Fruit fly (Drosophila melanogaster): ENCODE results near the gene CG7333.
A peak's percentile ranks its signal among the peaks of the same experiment; 100 is the strongest.

CG7333 gene

DNA sequence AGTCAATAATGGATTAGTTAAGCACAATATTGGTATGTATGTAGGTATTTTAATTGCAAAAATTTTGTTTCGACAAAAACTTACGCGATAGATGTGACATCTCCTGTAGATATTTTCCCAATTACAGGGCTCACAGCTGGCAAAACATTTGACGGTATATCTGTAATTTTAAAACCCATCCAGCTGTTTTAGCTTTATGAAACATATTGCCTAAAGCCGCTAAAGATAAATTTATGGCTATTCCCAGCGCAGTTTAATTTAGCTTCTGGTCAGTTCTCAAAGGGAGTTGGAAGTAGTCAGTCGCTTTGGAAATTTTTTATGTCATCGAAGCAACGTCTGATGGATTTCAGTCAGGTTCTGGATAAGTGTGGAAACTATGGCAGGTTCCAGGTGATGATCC, at the start of gene CG7333:
TSS of gene CG7333 (plus strand) at position 301 of the 400 bp plus-strand sequence.
- no peak for TF ChIP-seq noc (tag; optimal IDR thresholded peaks at IDR 0.05)

DNA sequence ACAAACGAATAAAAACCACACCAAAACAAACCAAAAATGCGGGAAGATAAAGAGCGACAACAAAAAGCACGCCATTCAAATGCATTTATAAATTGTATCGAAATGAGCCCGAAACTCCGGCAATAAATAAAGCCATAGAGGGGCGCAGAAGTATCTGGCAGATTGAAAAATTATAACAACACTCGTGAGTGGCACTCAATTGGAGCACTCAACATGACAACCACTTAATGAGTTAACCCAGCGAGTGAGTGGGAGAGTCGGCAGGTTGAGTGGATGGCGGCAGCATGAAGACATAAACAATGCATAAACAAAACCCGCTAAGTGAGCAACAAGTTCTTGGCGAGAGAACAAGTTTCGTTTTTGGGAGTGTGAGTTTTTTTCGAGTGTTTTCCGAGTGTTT, 31.7 kb upstream of the CG7333 start:
- no peak for TF ChIP-seq noc (tag; optimal IDR thresholded peaks at IDR 0.05)

DNA sequence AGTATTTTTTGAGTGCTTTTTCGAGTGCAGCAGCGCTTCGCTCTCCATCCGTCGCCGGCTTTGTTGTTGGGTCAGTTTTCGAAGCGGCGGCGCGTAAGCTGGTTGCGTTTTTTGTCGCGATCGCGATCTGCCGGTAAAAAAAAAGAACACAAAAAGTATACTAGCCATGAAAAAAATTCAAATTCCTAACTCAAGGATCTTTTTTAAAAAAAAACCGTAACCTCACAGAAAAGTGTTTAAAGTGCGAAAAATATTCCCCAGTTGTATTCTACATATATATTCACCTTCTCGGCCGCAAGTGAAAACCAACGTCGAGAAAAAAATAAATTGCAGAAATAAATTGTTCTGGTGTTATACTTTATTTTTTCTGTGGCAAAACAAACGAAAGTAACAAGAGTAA, 31.3 kb upstream of the CG7333 start:
- TF ChIP-seq noc (tag; optimal IDR thresholded peaks at IDR 0.05), result no peak

DNA sequence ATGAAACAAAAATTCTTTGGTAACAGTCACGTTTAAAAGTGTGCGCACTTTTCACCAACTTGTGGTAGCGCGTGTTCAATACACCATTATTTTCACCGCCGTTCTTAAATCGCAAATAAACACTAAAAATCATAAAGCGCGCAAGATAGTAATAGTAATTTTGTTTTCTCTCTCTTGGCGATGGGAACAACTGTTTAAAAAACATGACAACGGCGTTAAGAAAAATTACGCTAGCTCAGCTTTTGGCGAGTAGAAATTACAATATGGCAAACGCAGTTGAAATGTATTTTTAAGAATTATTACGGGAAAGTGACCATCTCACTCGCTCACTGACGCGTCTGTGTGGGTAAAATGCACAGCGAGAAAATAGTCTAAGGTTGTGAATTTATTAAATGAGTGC, 30.8 kb upstream of the CG7333 start:
- TF ChIP-seq noc (tag; optimal IDR thresholded peaks at IDR 0.05), result no peak

DNA sequence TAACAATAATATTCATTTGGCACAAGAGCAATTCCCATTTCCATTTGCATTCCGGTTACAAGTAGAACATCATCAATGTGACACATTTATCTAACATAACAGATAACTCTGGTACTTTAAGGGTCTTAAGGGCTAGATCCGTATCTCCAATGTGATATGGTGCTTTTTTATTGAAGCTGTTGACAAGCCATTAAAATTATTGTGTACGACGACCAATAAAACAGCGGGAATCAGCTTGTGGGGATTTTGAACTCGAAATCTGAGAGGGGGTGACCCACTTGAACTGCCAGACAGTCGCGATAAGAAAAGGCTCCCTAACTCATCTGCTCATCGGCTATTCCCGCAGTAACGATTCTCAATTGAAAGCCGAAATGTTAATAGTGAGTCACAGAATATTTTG, 29.2 kb upstream of the CG7333 start:
- no peak for TF ChIP-seq noc (tag; optimal IDR thresholded peaks at IDR 0.05)

DNA sequence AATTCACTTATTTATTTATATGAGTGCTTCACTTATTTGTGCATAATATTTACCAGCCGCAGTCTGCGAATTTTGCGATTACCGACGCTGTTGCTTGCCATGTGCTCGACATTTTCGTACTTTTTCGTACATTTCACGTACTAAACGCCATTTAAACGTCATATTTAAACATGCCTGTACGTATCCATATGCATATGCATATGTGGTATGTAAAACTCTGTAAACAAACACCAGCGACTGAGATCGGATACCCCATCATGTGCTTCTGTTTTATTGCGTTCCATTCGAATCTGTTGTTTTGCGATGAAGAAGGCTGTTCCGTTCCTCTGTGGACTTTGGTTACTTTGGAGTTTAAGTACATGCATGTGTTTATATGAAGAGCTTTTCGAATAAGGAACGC, 28.5 kb upstream of the CG7333 start:
- no peak for TF ChIP-seq noc (tag; optimal IDR thresholded peaks at IDR 0.05)

DNA sequence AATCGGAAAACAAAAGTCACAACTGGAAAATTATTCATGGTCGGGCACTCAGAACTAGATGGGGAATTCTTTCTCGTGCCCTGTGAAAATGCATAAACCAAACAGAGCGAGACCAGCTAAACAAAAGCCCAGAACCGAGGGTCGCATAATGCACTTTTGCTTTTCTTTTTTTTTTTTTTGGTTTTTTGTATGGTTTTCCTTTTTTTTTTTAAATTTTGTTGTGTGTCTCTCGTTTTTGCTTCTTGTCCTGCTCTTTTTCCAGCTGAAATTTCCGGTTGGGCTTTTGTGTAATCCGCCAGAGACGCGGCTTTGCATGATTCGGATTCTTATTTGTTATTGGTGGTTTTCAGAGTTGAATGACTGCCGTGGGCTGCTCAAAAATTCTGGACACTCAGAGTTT, 18.6 kb upstream of the CG7333 start:
- TF ChIP-seq noc (tag; optimal IDR thresholded peaks at IDR 0.05), result no peak

DNA sequence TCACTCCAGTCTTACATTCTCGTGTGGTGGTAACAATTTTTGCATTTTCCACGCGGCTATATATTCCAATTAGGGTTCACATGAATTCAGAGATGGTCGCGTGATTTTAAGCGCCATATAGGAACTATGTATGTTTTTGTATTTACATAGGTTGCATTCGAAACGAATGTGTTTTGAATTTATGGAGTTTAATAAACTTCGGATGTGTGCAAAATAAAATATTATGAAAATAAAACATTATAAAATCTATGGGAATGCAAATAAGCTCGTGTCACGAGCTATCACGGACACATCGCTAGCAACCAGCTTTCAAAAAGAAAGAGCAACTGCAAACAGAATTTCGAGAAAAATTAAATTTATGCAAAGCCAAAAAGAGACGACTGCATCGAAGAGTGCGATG, 17.1 kb upstream of the CG7333 start:
- TF ChIP-seq noc (tag; optimal IDR thresholded peaks at IDR 0.05), result no peak

DNA sequence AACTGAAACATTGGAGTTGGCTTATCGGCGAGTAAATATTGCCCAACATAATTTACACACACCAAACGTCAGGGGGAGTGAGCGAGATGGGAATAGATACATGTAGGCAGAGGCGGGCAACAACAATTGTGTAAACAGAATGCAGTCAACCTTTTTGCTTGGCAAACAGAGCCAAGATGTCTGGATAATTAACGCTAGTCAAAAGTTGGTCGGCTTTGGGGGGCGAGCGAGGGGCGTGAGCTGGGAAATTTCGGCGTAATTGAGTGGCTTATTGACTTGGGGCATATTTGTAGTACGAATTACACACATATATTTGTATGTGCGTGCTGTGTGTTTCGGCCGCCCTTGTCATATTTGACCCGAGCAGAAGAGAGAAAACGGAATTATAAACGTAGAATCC, 15.6 kb upstream of the CG7333 start:
- no peak for TF ChIP-seq noc (tag; optimal IDR thresholded peaks at IDR 0.05)

DNA sequence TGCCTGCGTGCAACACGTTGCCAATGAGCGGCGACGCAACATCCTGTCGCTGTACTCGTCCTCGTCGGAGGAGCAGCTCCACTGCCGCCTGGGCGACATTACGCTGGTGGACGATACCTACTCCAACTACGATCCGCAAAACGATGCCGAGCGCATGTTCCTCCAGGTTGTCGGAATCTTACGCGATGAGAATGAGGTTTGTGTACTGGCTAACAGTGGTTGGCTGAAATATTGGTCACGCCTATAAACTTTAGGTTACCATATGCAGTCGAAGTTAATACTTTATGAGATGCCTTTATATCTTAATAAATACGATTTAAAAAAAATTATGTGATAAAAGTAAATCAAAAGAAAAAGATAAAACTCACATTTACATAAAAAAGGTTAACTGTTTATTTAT, 14.1 kb upstream of the CG7333 start:
- no peak for TF ChIP-seq noc (tag; optimal IDR thresholded peaks at IDR 0.05)

DNA sequence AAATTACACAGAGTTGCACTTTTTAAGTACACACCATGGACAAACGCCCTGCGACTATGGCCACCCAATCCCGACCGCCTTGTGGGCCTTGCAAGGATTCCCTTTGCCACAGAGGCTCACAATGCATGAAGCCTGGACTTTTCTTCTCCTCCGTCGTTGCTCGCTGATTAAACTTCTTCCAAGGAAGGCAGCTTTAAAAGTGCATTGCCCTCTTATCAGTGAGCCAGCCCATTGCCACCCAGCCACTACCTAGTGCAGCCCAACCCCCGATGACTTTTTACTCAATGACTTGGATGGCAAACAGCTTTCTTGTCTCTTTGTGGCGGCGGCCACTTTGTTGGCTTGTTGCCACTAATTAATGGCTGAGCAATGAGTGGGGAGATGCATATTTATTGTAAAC, 12.8 kb upstream of the CG7333 start:
- TF ChIP-seq noc (tag; optimal IDR thresholded peaks at IDR 0.05), result no peak

DNA sequence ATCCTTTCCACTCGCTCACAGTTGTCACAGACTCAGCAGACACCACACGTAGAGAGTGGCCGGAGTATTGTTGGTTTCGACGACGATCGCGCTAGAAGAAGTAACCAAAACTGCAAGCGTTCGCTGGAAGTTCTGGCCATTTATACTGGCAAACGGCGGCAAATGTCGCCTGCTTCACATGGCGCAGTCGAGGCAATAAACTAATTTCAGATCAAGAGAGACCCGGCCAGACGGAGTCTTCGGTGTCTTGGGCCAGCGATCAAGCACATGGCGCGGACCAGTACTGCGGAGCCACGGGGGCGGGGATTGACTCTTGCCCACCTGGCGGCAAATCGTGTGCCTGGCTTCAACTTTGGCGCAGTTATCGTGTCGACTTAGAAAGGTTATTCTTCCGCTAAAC, 1.6 kb upstream of the CG7333 start, which contains the start of gene Cpr92A:
TSS of gene Cpr92A (minus strand) at position 101 of the 400 bp plus-strand sequence.
- TF ChIP-seq noc (tag; optimal IDR thresholded peaks at IDR 0.05), result no peak

DNA sequence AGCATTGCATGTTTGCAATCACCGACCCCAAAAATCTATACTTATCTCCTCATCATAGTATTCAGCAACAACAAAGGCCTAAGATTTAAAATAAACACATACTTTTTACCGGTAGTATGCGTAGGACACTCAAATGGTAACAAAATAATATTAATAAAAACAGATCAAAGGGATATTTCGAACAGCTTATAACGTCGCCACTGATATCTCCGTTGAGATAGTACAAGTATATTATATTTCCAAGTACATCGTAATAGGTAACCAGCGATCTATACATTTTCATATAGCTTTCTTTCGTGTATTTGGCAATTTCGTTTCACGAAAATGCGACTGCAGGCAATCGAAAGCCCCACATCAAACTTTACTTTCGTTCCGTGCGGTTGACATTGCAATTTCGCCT, 2.6 kb downstream of the CG7333 start, which contains the start of gene CG7342:
TSS of gene CG7342 (plus strand) at position 380 of the 400 bp plus-strand sequence.
- no peak for TF ChIP-seq noc (tag; optimal IDR thresholded peaks at IDR 0.05)

DNA sequence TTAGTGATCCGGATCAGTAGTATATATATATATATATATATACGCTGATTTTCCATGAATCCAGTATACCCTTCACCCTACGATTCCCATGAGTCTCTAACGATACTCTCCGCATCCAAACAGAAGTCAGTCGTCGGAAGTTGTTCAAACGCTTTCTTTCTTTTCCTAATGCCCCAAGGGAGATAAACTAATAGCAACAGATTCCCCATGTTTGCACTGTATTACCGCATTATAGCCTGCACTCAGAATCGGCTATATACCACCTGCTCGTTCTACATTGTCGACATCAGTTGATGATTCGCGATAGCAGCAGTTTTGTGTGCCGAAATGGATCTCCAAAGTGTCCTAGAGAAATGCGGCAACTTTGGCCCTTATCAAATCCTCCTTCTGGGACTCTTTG, 6.5 kb downstream of the CG7333 start, which contains the start of gene CG17751:
TSS of gene CG17751 (plus strand) at position 301 of the 400 bp plus-strand sequence.
- TF ChIP-seq noc (tag; optimal IDR thresholded peaks at IDR 0.05), result no peak

DNA sequence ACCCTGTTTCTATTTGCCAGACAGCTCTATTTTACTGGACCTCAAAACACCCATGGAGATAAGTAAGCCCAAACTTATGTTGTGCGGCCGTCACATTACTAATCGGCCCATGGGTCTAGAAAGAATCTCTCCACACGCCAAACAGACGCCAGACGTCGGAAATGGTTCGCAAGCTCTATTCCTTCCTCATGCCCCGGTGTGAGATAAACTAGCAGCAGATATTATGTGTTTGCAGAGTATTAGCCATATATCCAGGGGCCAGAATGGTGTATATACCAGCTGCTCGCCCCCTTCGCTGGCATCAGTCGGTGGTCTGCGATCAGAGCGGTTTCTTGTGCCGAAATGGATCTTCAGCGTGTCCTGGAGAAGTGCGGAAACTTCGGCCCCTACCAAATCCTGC, 9.5 kb downstream of the CG7333 start, which contains the start of gene CG17752:
TSS of gene CG17752 (plus strand) at position 301 of the 400 bp plus-strand sequence.
- no peak for TF ChIP-seq noc (tag; optimal IDR thresholded peaks at IDR 0.05)

DNA sequence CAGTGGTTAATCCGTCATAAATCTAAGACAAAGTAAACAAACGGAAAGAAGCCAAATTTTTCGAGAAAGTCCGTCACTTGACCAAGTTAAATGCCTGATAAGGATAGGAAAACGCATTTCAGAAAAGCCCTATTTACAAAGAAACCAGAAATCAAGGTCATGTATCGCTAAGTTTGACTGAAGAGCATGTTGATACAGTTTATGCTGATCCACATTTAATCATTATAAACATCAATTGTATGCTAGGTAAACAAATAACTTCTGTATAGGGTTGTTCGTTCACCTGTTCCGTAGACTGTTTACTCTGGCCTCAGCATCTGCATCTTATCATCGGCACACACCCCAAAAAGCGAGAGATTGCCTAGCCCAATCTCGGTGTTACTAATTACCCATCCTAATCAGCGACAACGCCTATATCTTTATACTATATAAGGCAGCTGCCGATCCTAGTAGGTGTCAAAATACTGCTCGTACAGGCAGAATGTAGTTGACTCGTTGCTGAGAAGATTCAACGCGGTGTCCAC, 12.5 kb downstream of the CG7333 start, which contains the start of gene CG16727:
TSS of gene CG16727 (plus strand) at position 474 of the 524 bp plus-strand sequence.
- TF ChIP-seq noc (tag; optimal IDR thresholded peaks at IDR 0.05), result peak; percentile 73

DNA sequence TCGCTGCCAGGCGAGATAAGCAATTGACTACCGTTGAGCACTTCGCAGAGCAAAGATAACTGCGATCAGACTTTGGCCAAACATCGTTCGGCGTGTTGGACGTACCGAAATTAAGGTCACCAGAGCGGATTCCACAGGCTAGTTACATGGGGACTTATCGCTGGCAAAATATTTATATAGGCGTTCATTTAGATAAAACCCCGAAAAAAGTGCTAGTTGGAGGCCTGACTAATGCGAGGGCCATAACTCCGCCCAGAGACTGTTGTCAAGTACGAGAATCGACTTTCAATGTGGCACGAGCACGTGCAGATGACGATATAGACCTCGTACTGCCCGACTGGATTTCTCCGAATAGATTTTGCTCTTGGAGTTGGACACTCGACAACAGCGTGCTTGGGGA, 19.5 kb downstream of the CG7333 start:
- no peak for TF ChIP-seq noc (tag; optimal IDR thresholded peaks at IDR 0.05)

DNA sequence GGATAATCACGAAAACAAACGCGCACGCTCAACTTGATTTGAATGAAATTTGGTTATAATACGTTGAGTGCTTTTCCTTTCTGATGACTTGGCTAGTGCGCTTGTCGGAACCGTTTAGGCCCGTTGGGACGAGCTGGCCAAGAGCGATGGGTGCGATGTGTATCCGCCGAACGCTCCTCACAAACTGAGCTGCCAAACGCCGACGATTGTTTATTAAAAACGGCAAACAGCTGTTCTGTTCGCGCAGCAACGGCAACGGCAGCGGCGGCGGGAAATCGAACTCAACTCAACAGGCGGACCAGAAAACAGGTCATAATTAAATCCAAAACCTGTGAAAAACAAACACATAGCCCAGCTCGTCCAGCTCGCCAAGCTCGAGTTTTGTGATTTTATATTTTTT, 20.5 kb downstream of the CG7333 start:
- no peak for TF ChIP-seq noc (tag; optimal IDR thresholded peaks at IDR 0.05)
